Fruit fly (Drosophila melanogaster) whole organism, embryonic: ENCODE data around the gene pico.

ENCODE experiments used
- ATbp ChIP-seq: fragments of 200-800 bp; sonication (Bioruptor generic); optimal IDR thresholded peaks from 2 replicates; lab custom pipeline; 2017; ENCODE audit warnings: missing biosample characterization, mild to moderate bottlenecking, missing genetic modification characterization, missing genetic modification reagents
- Atf6 ChIP-seq: fragments of 200-800 bp; sonication (Bioruptor generic); IDR thresholded peaks from 2 replicates; pipeline ENCODE4 v1.3.6; 2022; ENCODE audit warnings: missing biosample characterization, missing genetic modification characterization
- B-H2 ChIP-seq: fragments of 200-800 bp; sonication (Bioruptor generic); optimal IDR thresholded peaks from 2 replicates; lab custom pipeline; 2018; ENCODE audit warnings: missing biosample characterization, mild to moderate bottlenecking, missing genetic modification characterization
- CG1024 ChIP-seq: fragments of 200-800 bp; sonication (Bioruptor generic); IDR thresholded peaks from 2 replicates; pipeline ENCODE4 v1.3.6; 2022; ENCODE audit warnings: missing biosample characterization, missing genetic modification characterization
- CG11723 ChIP-seq: fragments of 200-800 bp; sonication (Bioruptor generic); optimal IDR thresholded peaks from 2 replicates; lab custom pipeline; 2017; ENCODE audit warnings: missing biosample characterization, mild to moderate bottlenecking, missing genetic modification characterization
- CG12071 ChIP-seq: fragments of 200-800 bp; sonication (Bioruptor generic); optimal IDR thresholded peaks from 3 replicates; lab custom pipeline; 2018; ENCODE audit warnings: missing biosample characterization, mild to moderate bottlenecking, missing genetic modification characterization
- CG12744 ChIP-seq: fragments of 200-800 bp; sonication (Bioruptor generic); optimal IDR thresholded peaks from 2 replicates; lab custom pipeline; 2016; ENCODE audit warnings: missing biosample characterization, missing genetic modification characterization
- CG12769 ChIP-seq: fragments of 200-800 bp; sonication (Bioruptor generic); optimal IDR thresholded peaks from 2 replicates; lab custom pipeline; 2019; ENCODE audit warnings: missing biosample characterization, mild to moderate bottlenecking, missing genetic modification characterization, moderate library complexity
- CG14441 ChIP-seq: fragments of 200-800 bp; sonication (Bioruptor generic); IDR thresholded peaks from 2 replicates; pipeline ENCODE4 v1.3.6; 2022; ENCODE audit warnings: missing biosample characterization, missing genetic modification characterization
- CG31388 ChIP-seq: fragments of 200-800 bp; sonication (Bioruptor generic); optimal IDR thresholded peaks from 2 replicates; lab custom pipeline; 2016; ENCODE audit warnings: missing biosample characterization, missing genetic modification characterization
- CG34224 ChIP-seq: fragments of 200-800 bp; sonication (Bioruptor generic); IDR thresholded peaks from 3 replicates; pipeline ENCODE4 v1.3.6; 2022; ENCODE audit warnings: missing biosample characterization, missing genetic modification characterization; ENCODE audit not compliant: partially characterized antibody
- CG34376 ChIP-seq: fragments of 200-800 bp; sonication (Bioruptor generic); optimal IDR thresholded peaks from 2 replicates; lab custom pipeline; 2018; ENCODE audit warnings: missing biosample characterization, mild to moderate bottlenecking, missing genetic modification characterization
- CG34422 ChIP-seq: fragments of 200-800 bp; sonication (Bioruptor generic); IDR thresholded peaks from 3 replicates; pipeline ENCODE4 v1.3.6; 2022; ENCODE audit warnings: missing biosample characterization, missing genetic modification characterization
- CG43689 ChIP-seq: fragments of 200-800 bp; sonication (Bioruptor generic); IDR thresholded peaks from 2 replicates; pipeline ENCODE4 v1.3.6; 2022; ENCODE audit warnings: missing biosample characterization, missing genetic modification characterization
- CG4617 ChIP-seq: fragments of 200-800 bp; sonication (Bioruptor generic); optimal IDR thresholded peaks from 3 replicates; lab custom pipeline; 2016; ENCODE audit warnings: missing biosample characterization, missing genetic modification characterization, borderline replicate concordance
- CG6175 ChIP-seq: fragments of 200-800 bp; sonication (Bioruptor generic); IDR thresholded peaks from 3 replicates; pipeline ENCODE4 v1.3.6; 2022; ENCODE audit warnings: missing biosample characterization, missing genetic modification characterization
- CG6683 ChIP-seq: fragments of 200-800 bp; sonication (Bioruptor generic); optimal IDR thresholded peaks from 2 replicates; lab custom pipeline; 2017; ENCODE audit warnings: missing biosample characterization, mild to moderate bottlenecking, missing genetic modification characterization, missing genetic modification reagents
- CHES-1-like ChIP-seq: fragments of 200-800 bp; sonication (Bioruptor generic); optimal IDR thresholded peaks from 2 replicates; lab custom pipeline; 2016; ENCODE audit warnings: missing biosample characterization, missing genetic modification characterization
- Camta ChIP-seq: fragments of 200-800 bp; sonication (Bioruptor generic); optimal IDR thresholded peaks from 2 replicates; lab custom pipeline; 2016; ENCODE audit warnings: missing biosample characterization, missing genetic modification characterization
- Chrac-16 ChIP-seq: fragments of 200-800 bp; sonication (Bioruptor generic); optimal IDR thresholded peaks from 3 replicates; lab custom pipeline; 2016; ENCODE audit warnings: missing biosample characterization, missing genetic modification characterization
- Dll ChIP-seq: fragments of 200-800 bp; sonication (Bioruptor generic); IDR thresholded peaks from 4 replicates; pipeline ENCODE4 v1.3.6; 2022; ENCODE audit warnings: missing biosample characterization, missing genetic modification characterization; ENCODE audit not compliant: partially characterized antibody
- Dref ChIP-seq: fragments of 200-800 bp; sonication (Bioruptor generic); IDR thresholded peaks from 2 replicates; pipeline ENCODE4 v1.3.6; 2022; ENCODE audit warnings: missing biosample characterization, missing genetic modification characterization
- Hey ChIP-seq: fragments of 200-800 bp; sonication (Bioruptor generic); optimal IDR thresholded peaks from 3 replicates; lab custom pipeline; 2018; ENCODE audit warnings: missing biosample characterization, mild to moderate bottlenecking, missing genetic modification characterization
- MBD-R2 ChIP-seq: fragments of 200-800 bp; sonication (Bioruptor generic); IDR thresholded peaks from 2 replicates; pipeline ENCODE4 v1.3.6; 2022; ENCODE audit warnings: missing biosample characterization, missing genetic modification characterization
- Meics ChIP-seq: fragments of 200-800 bp; sonication (Bioruptor generic); optimal IDR thresholded peaks from 2 replicates; lab custom pipeline; 2017; ENCODE audit warnings: missing biosample characterization, mild to moderate bottlenecking, missing genetic modification characterization
- Nf-YB ChIP-seq: fragments of 200-800 bp; sonication (Bioruptor generic); optimal IDR thresholded peaks from 3 replicates; lab custom pipeline; 2019; ENCODE audit warnings: missing biosample characterization, mild to moderate bottlenecking, missing genetic modification characterization, moderate library complexity
- PHDP ChIP-seq: fragments of 200-800 bp; sonication (Bioruptor generic); optimal IDR thresholded peaks from 3 replicates; lab custom pipeline; 2018; ENCODE audit warnings: missing biosample characterization, mild to moderate bottlenecking, missing genetic modification characterization, moderate library complexity
- Pdp1 ChIP-seq, 2 experiments: fragments of 200-800 bp; sonication (Bioruptor generic); optimal IDR thresholded peaks; 3 replicates each; lab custom pipeline; 2016; ENCODE audit warnings: missing biosample characterization in 2 of 2, missing genetic modification characterization in 2 of 2, mild to moderate bottlenecking in 1 of 2, moderate library complexity in 1 of 2
- Taf1 ChIP-seq: fragments of 200-800 bp; sonication (Bioruptor generic); IDR thresholded peaks from 2 replicates; pipeline ENCODE4 v1.3.6; 2022; ENCODE audit warnings: missing biosample characterization, missing genetic modification characterization
- Trl ChIP-seq, 3 experiments: fragments of >200 bp in 2 of 3; fragments of 200-800 bp in 1 of 3; sonication (Bioruptor generic) in 1 of 3; optimal IDR thresholded peaks; 2 replicates in 1 of 3; 3 replicates in 2 of 3; lab custom pipeline; 2016 to 2017; ENCODE audit warnings: missing biosample characterization in 1 of 3, missing genetic modification characterization in 1 of 3
- chm ChIP-seq: fragments of 200-800 bp; sonication (Bioruptor generic); IDR thresholded peaks from 2 replicates; pipeline ENCODE4 v1.3.6; 2022; ENCODE audit warnings: missing biosample characterization, missing genetic modification characterization
- dati ChIP-seq: fragments of 200-800 bp; sonication (Bioruptor generic); IDR thresholded peaks from 2 replicates; pipeline ENCODE4 v1.3.6; 2022; ENCODE audit warnings: missing biosample characterization, missing genetic modification characterization
- en ChIP-seq: fragments of 200-800 bp; sonication (Bioruptor generic); optimal IDR thresholded peaks from 2 replicates; lab custom pipeline; 2016; ENCODE audit warnings: missing biosample characterization, missing genetic modification characterization
- fd64A ChIP-seq: fragments of 200-800 bp; sonication (Bioruptor generic); optimal IDR thresholded peaks from 3 replicates; lab custom pipeline; 2018; ENCODE audit warnings: missing biosample characterization, mild to moderate bottlenecking, missing genetic modification characterization
- fd96Cb ChIP-seq: fragments of 200-800 bp; sonication (Bioruptor generic); optimal IDR thresholded peaks from 2 replicates; lab custom pipeline; 2018; ENCODE audit warnings: missing biosample characterization, mild to moderate bottlenecking, missing genetic modification characterization, moderate library complexity
- fru ChIP-seq: fragments of >200 bp; optimal IDR thresholded peaks from 2 replicates; lab custom pipeline; 2017
- gsb ChIP-seq: fragments of 200-800 bp; sonication (Bioruptor generic); IDR thresholded peaks from 2 replicates; pipeline ENCODE4 v1.3.6; 2022; ENCODE audit warnings: missing biosample characterization, missing genetic modification characterization
- hbn ChIP-seq: fragments of 200-800 bp; sonication (Bioruptor generic); IDR thresholded peaks from 2 replicates; pipeline ENCODE4 v1.3.6; 2022; ENCODE audit warnings: missing biosample characterization, missing genetic modification characterization; ENCODE audit not compliant: partially characterized antibody
- pb ChIP-seq: fragments of 200-800 bp; sonication (Bioruptor generic); optimal IDR thresholded peaks from 3 replicates; lab custom pipeline; 2016; ENCODE audit warnings: missing biosample characterization, missing genetic modification characterization
- phol ChIP-seq: fragments of 200-800 bp; sonication (Bioruptor generic); optimal IDR thresholded peaks from 3 replicates; lab custom pipeline; 2018; ENCODE audit warnings: missing biosample characterization, mild to moderate bottlenecking, missing genetic modification characterization, moderate library complexity
- pzg ChIP-seq: fragments of 200-800 bp; sonication (Bioruptor generic); optimal IDR thresholded peaks from 3 replicates; lab custom pipeline; 2018; ENCODE audit warnings: missing biosample characterization, mild to moderate bottlenecking, missing genetic modification characterization, moderate library complexity
- salm ChIP-seq: fragments of 200-800 bp; sonication (Bioruptor generic); optimal IDR thresholded peaks from 2 replicates; lab custom pipeline; 2018; ENCODE audit warnings: missing biosample characterization, mild to moderate bottlenecking, missing genetic modification characterization
- schlank ChIP-seq: fragments of 200-800 bp; sonication (Bioruptor generic); optimal IDR thresholded peaks from 2 replicates; lab custom pipeline; 2018; ENCODE audit warnings: missing biosample characterization, mild to moderate bottlenecking, missing genetic modification characterization
- sim ChIP-seq: fragments of 200-800 bp; sonication (Bioruptor generic); IDR thresholded peaks from 2 replicates; pipeline ENCODE4 v1.3.6; 2022; ENCODE audit warnings: missing biosample characterization, missing genetic modification characterization
- tio ChIP-seq: fragments of 200-800 bp; sonication (Bioruptor generic); optimal IDR thresholded peaks from 2 replicates; lab custom pipeline; 2017; ENCODE audit warnings: missing biosample characterization, missing genetic modification characterization, inconsistent platforms
- toy ChIP-seq: fragments of 200-800 bp; sonication (Bioruptor generic); IDR thresholded peaks from 2 replicates; pipeline ENCODE4 v1.3.6; 2022; ENCODE audit warnings: missing biosample characterization, missing genetic modification characterization
- trh ChIP-seq: fragments of 200-800 bp; sonication (Bioruptor generic); optimal IDR thresholded peaks from 2 replicates; lab custom pipeline; 2016; ENCODE audit warnings: missing biosample characterization, missing genetic modification characterization
- unc-4 ChIP-seq: fragments of 200-800 bp; sonication (Bioruptor generic); IDR thresholded peaks from 2 replicates; pipeline ENCODE4 v1.3.6; 2022; ENCODE audit warnings: missing biosample characterization, missing genetic modification characterization; ENCODE audit not compliant: partially characterized antibody
- vvl ChIP-seq: fragments of 200-800 bp; sonication (Bioruptor generic); IDR thresholded peaks from 2 replicates; pipeline ENCODE4 v1.3.6; 2022; ENCODE audit warnings: missing biosample characterization, missing genetic modification characterization

pico gene

dm6 chrX:19866145-19866972 lies 14.5 kb upstream of the pico start, which contains the start of gene Hers (continued):
- TF ChIP-seq CG6683 (GFP tag; lab: Kevin White, UChicago) (no peak), trh (GFP tag; lab: Kevin White, UChicago) (no peak), Trl (optimal IDR thresholded peaks at IDR 0.05; lab: Kevin White, UChicago) (peak; percentile 73 to 94), Trl (GFP tag; optimal IDR thresholded peaks at IDR 0.05; lab: Kevin White, UChicago) (no peak), fru (lab: Kevin White, UChicago) (no peak), salm (tag; lab: Kevin White, UChicago) (no peak), toy (GFP tag; lab: Robert Waterston, UW) (no peak), B-H2 (GFP tag; lab: Kevin White, UChicago) (no peak), ATbp (no peak), Nf-YB (GFP tag; lab: Kevin White, UChicago) (no peak), PHDP (tag; lab: Kevin White, UChicago) (no peak), gsb (no peak), CG12071 (GFP tag; lab: Kevin White, UChicago) (no peak), Camta (GFP tag; lab: Kevin White, UChicago) (no peak), chm (no peak), CG34422 (peak; percentile 36; the same call in 1 of the 3 replicates), CHES-1-like (no peak), unc-4 (GFP tag; lab: Robert Waterston, UW) (peak; percentile 7; the same call in 1 of the 2 replicates), tio (GFP tag; lab: Kevin White, UChicago) (no peak), Dref (GFP tag; lab: Robert Waterston, UW) (no peak), CG11723 (GFP tag; lab: Kevin White, UChicago) (no peak), Chrac-16 (GFP tag; lab: Kevin White, UChicago) (no peak), Taf1 (GFP tag; lab: Robert Waterston, UW) (no peak), CG34376 (GFP tag; lab: Kevin White, UChicago) (no peak), fd64A (GFP tag; lab: Kevin White, UChicago) (no peak), vvl (GFP tag; lab: Robert Waterston, UW) (peak; percentile 15; the same call in 1 of the 2 replicates), schlank (tag; lab: Kevin White, UChicago) (no peak), CG12744 (GFP tag; lab: Kevin White, UChicago) (no peak), Pdp1 (GFP tag; optimal IDR thresholded peaks at IDR 0.05; lab: Kevin White, UChicago) (no peak), hbn (GFP tag; lab: Robert Waterston, UW) (no peak; the same call in 1 of the 2 replicates), CG14441 (no peak), dati (GFP tag; lab: Robert Waterston, UW) (no peak), pb (GFP tag; lab: Kevin White, UChicago) (no peak), CG1024 (GFP tag; lab: Robert Waterston, UW) (no peak), MBD-R2 (GFP tag; lab: Robert Waterston, UW) (no peak), Meics (GFP tag; lab: Kevin White, UChicago) (peak; percentile 36), phol (tag; lab: Kevin White, UChicago) (no peak), CG12769 (no peak), CG34224 (GFP tag; lab: Robert Waterston, UW) (no peak; the same call in 2 of the 3 replicates), pzg (GFP tag; lab: Kevin White, UChicago) (no peak), Hey (tag; lab: Kevin White, UChicago) (no peak), en (GFP tag; lab: Kevin White, UChicago) (no peak), CG4617 (GFP tag; lab: Kevin White, UChicago) (peak; percentile 75), CG6175 (GFP tag; lab: Robert Waterston, UW) (no peak), Atf6 (no peak), Dll (no peak), sim (GFP tag; lab: Robert Waterston, UW) (no peak), fd96Cb (no peak), CG31388 (GFP tag; lab: Kevin White, UChicago) (no peak), CG43689 (GFP tag; lab: Robert Waterston, UW) (no peak)
